Fruit fly (Drosophila melanogaster): ENCODE results near the gene CycD.

Gene CycD

dm6 chrX:15857601-15858284 lies 51.7 kb downstream of the CycD start, which contains the start of the genes CG46440 and Myb (continued):
- TF ChIP-seq Dbx (GFP tag; IDR thresholded peaks at IDR 0.05) (no peak), ac (GFP tag; optimal IDR thresholded peaks at IDR 0.05) (no peak), ham (GFP tag; IDR thresholded peaks at IDR 0.05) (no peak), CoRest (tag; optimal IDR thresholded peaks at IDR 0.05) (peak; percentile 5), CG8388 (GFP tag; optimal IDR thresholded peaks at IDR 0.05) (no peak), CG12659 (GFP tag; optimal IDR thresholded peaks at IDR 0.05) (peak; percentile 61), da (GFP tag; optimal IDR thresholded peaks at IDR 0.05) (no peak), CG9817 (tag; optimal IDR thresholded peaks at IDR 0.05) (no peak), TFAM (GFP tag; optimal IDR thresholded peaks at IDR 0.05) (no peak), CG4424 (GFP tag; optimal IDR thresholded peaks at IDR 0.05) (no peak), NC2α (GFP tag; optimal IDR thresholded peaks at IDR 0.05) (no peak), wdn (GFP tag; IDR thresholded peaks at IDR 0.05) (no peak), Dad (GFP tag; optimal IDR thresholded peaks at IDR 0.05) (no peak), pfk (GFP tag; optimal IDR thresholded peaks at IDR 0.05) (no peak), HLH4C (GFP tag; IDR thresholded peaks at IDR 0.05; ENCODE audit: partially characterized antibody) (peak; percentile 84), CG18476 (GFP tag; optimal IDR thresholded peaks at IDR 0.05) (no peak), CG13296 (GFP tag; optimal IDR thresholded peaks at IDR 0.05) (no peak), CG1647 (GFP tag; optimal IDR thresholded peaks at IDR 0.05) (no peak), dmrt99B (tag; optimal IDR thresholded peaks at IDR 0.05) (no peak), CG11456 (GFP tag; IDR thresholded peaks at IDR 0.05) (no peak), insv (GFP tag; optimal IDR thresholded peaks at IDR 0.05) (no peak), CG31224 (GFP tag; IDR thresholded peaks at IDR 0.05) (no peak), CG7271 (tag; optimal IDR thresholded peaks at IDR 0.05) (no peak), lilli (GFP tag; optimal IDR thresholded peaks at IDR 0.05) (no peak), CG15514 (GFP tag; optimal IDR thresholded peaks at IDR 0.05) (peak; percentile 18), Ptx1 (GFP tag; IDR thresholded peaks at IDR 0.05) (no peak), ci (GFP tag; IDR thresholded peaks at IDR 0.05) (no peak), CG30431 (GFP tag; optimal IDR thresholded peaks at IDR 0.05) (no peak), cwo (GFP tag; optimal IDR thresholded peaks at IDR 0.05) (no peak), gcm2 (GFP tag; optimal IDR thresholded peaks at IDR 0.05) (no peak), slbo (GFP tag; IDR thresholded peaks at IDR 0.05) (no peak), CG2116 (GFP tag; optimal IDR thresholded peaks at IDR 0.05) (peak; percentile 96), CG7786 (GFP tag; optimal IDR thresholded peaks at IDR 0.05) (no peak), CG16779 (GFP tag; IDR thresholded peaks at IDR 0.05) (no peak), Bteb2 (GFP tag; optimal IDR thresholded peaks at IDR 0.05) (no peak), CG3995 (GFP tag; optimal IDR thresholded peaks at IDR 0.05) (peak; percentile 71), bbx (GFP tag; IDR thresholded peaks at IDR 0.05; ENCODE audit: partially characterized antibody) (peak; percentile 87), B-H1 (GFP tag; IDR thresholded peaks at IDR 0.05) (no peak), ssp (GFP tag; IDR thresholded peaks at IDR 0.05) (peak; percentile 81), Doc3 (GFP tag; IDR thresholded peaks at IDR 0.05; ENCODE audit: partially characterized antibody) (peak; percentile 59; the same call in 1 of the 3 replicates), bsh (GFP tag; optimal IDR thresholded peaks at IDR 0.05) (no peak), CG11560 (tag; IDR thresholded peaks at IDR 0.05) (no peak), sim (GFP tag; IDR thresholded peaks at IDR 0.05) (no peak), CG12391 (tag; optimal IDR thresholded peaks at IDR 0.05) (no peak), psq (GFP tag; optimal IDR thresholded peaks at IDR 0.05) (no peak), org-1 (GFP tag; optimal IDR thresholded peaks at IDR 0.05) (no peak), repo (GFP tag; optimal IDR thresholded peaks at IDR 0.05) (no peak), Mrtf (GFP tag; IDR thresholded peaks at IDR 0.05) (no peak), trem (tag; optimal IDR thresholded peaks at IDR 0.05) (peak; percentile 18), stc (GFP tag; IDR thresholded peaks at IDR 0.05) (no peak), Fer1 (GFP tag; optimal IDR thresholded peaks at IDR 0.05) (no peak)

Measured in whole organism, embryonic.